Worm (Caenorhabditis elegans) whole organism, early embryonic: Measurements from ENCODE around the gene W08E12.4.

Experiments used
- B0310.2 ChIP-seq: sonication (generic microtip); optimal IDR thresholded peaks from 2 replicates; lab custom pipeline; 2016; ENCODE audit warnings: mild to moderate bottlenecking, missing genetic modification characterization, missing compliant biosample characterization
- F13C5.2 ChIP-seq: sonication (generic microtip); optimal IDR thresholded peaks from 2 replicates; lab custom pipeline; 2017; ENCODE audit warnings: mild to moderate bottlenecking, missing genetic modification characterization, inconsistent platforms, missing compliant biosample characterization
- ama-1 ChIP-seq: fragments of 150-350 bp; optimal IDR thresholded peaks from 2 replicates; lab custom pipeline; 2014
- ceh-13 ChIP-seq: fragments of 200-800 bp; sonication (Bioruptor generic); optimal IDR thresholded peaks from 2 replicates; lab custom pipeline; 2018; ENCODE audit warnings: mild to moderate bottlenecking, missing genetic modification characterization, missing compliant biosample characterization
- ceh-36 ChIP-seq: sonication (generic microtip); optimal IDR thresholded peaks from 2 replicates; lab custom pipeline; 2016; ENCODE audit warnings: missing genetic modification characterization, inconsistent platforms, missing compliant biosample characterization
- flt-1 ChIP-seq: fragments of 200-800 bp; sonication (Bioruptor generic); IDR thresholded peaks from 2 replicates; pipeline ENCODE4 v1.3.6; 2022; ENCODE audit warnings: missing genetic modification characterization, missing compliant biosample characterization
- hmbx-1 ChIP-seq: sonication (generic microtip); optimal IDR thresholded peaks from 2 replicates; lab custom pipeline; 2016; ENCODE audit warnings: mild to moderate bottlenecking, missing genetic modification characterization, missing compliant biosample characterization
- hmg-4 ChIP-seq: fragments of 200-800 bp; sonication (Bioruptor generic); optimal IDR thresholded peaks from 2 replicates; lab custom pipeline; 2018; ENCODE audit warnings: mild to moderate bottlenecking, missing genetic modification characterization, missing compliant biosample characterization
- hnd-1 ChIP-seq: sonication (generic microtip); optimal IDR thresholded peaks from 2 replicates; lab custom pipeline; 2016; ENCODE audit warnings: missing genetic modification characterization, missing compliant biosample characterization
- pes-1 ChIP-seq: fragments of 200-800 bp; sonication (Bioruptor generic); IDR thresholded peaks from 2 replicates; pipeline ENCODE4 v1.3.6; 2022; ENCODE audit warnings: missing genetic modification reagents, missing genetic modification characterization, missing compliant biosample characterization
- scrt-1 ChIP-seq: fragments of 200-800 bp; sonication (Bioruptor generic); IDR thresholded peaks from 2 replicates; pipeline ENCODE4 v1.3.6; 2022; ENCODE audit warnings: missing genetic modification characterization, missing compliant biosample characterization
- sea-1 ChIP-seq: fragments of 200-800 bp; sonication (Bioruptor generic); conservative IDR thresholded peaks from 2 replicates; pipeline ENCODE4 v1.3.6; 2022; ENCODE audit warnings: missing genetic modification characterization, missing compliant biosample characterization
- tbx-11 ChIP-seq: fragments of 200-800 bp; sonication (Bioruptor generic); IDR thresholded peaks from 2 replicates; pipeline ENCODE4 v1.3.6; 2022; ENCODE audit warnings: missing genetic modification characterization, missing compliant biosample characterization

DNA sequence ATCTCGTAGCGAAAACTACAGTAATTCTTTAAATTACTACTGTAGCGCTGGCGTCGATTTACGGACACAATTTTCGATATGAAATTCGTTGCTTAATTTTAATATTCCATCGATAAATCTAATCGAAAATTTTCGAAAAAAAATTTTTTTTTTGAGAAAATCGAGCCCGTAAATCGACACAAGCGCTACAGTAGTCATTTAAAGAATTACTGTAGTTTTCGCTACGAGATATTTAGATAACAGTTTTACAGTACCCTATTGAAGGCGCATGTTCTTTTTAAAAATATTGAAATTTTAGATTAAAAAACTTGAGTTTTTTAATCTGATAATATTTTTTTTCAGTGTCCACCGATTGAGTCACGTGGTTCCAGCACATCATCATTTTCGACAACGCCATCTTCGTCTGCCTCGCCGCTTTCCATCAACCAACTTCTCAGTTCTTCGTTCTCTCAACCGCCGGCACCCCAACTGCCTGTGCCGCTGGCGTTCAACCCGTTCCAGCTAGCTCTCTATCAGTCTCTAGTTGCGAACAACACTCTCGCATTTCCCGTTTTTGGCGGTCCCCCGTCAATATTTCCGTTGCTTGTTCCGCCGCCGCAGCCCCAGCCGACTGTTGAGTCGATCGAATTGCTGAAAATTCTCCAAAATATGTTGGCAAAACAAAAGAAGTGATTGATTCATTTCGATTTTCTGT is 8.2 kb upstream of the W08E12.4 start:
- TF ChIP-seq ama-1 (lab: Kevin White, UChicago) (no peak), B0310.2 (tag; lab: Kevin White, UChicago) (no peak), tbx-11 (no peak), hmg-4 (GFP tag; lab: Kevin White, UChicago) (no peak), pes-1 (GFP tag; lab: Robert Waterston, UW) (no peak), hnd-1 (tag; lab: Kevin White, UChicago) (no peak), ceh-13 (GFP tag; lab: Kevin White, UChicago) (no peak), flt-1 (no peak), scrt-1 (GFP tag; lab: Robert Waterston, UW) (no peak), F13C5.2 (tag; lab: Kevin White, UChicago) (no peak), sea-1 (no peak), hmbx-1 (tag; lab: Kevin White, UChicago) (no peak), ceh-36 (tag; lab: Kevin White, UChicago) (no peak)
